Fruit fly (Drosophila melanogaster): ENCODE results near the gene MFS3.
A peak's percentile ranks its signal among the peaks of the same experiment; 100 is the strongest.

The MFS3 gene

dm6 chr2L:1185642-1186497 is 42.9 kb downstream of the MFS3 start, which contains the start of gene CG5001:
Gene CG5001 (plus strand): TSS chr2L:1185757.
- TF ChIP-seq CG17801 (GFP tag; optimal IDR thresholded peaks at IDR 0.05; ENCODE audit: partially characterized antibody) = peak; percentile 71
